Worm (Caenorhabditis elegans) whole organism, midembryonic: ENCODE data around the gene F22E5.9.
"Not testable (repeated sequence)": the region's sequence is repeated elsewhere in the genome, so short reads cannot be mapped to it uniquely, and the experiment has no call there.

Experiments
- T22C8.4 ChIP-seq: fragments of 200-800 bp; sonication (Bioruptor generic); IDR thresholded peaks from 2 replicates; pipeline ENCODE4 v1.3.6; 2022; ENCODE audit warnings: missing genetic modification characterization, missing compliant biosample characterization
- cog-1 ChIP-seq: sonication (generic microtip); optimal IDR thresholded peaks from 2 replicates; lab custom pipeline; 2016; ENCODE audit warnings: missing genetic modification characterization, missing compliant biosample characterization
- flt-1 ChIP-seq: fragments of 200-800 bp; sonication (Bioruptor generic); IDR thresholded peaks from 2 replicates; pipeline ENCODE4 v1.3.6; 2022; ENCODE audit warnings: missing genetic modification characterization, missing compliant biosample characterization
- klf-2 ChIP-seq: fragments of 200-800 bp; sonication (Bioruptor generic); conservative IDR thresholded peaks from 2 replicates; pipeline ENCODE4 v1.3.6; 2022; ENCODE audit warnings: missing genetic modification reagents, missing genetic modification characterization, missing compliant biosample characterization
- med-1 ChIP-seq: sonication (generic microtip); optimal IDR thresholded peaks from 2 replicates; lab custom pipeline; 2017; ENCODE audit warnings: missing genetic modification characterization, mild to moderate bottlenecking, missing compliant biosample characterization, antibody characterized with exemption, missing genetic modification reagents; ENCODE audit not compliant: insufficient read depth
- ref-1 ChIP-seq: fragments of 200-800 bp; sonication (Bioruptor generic); conservative IDR thresholded peaks from 2 replicates; pipeline ENCODE4 v1.3.6; 2022; ENCODE audit warnings: missing genetic modification reagents, missing genetic modification characterization, missing compliant biosample characterization
- tab-1 ChIP-seq: fragments of 200-800 bp; sonication (Bioruptor generic); IDR thresholded peaks from 2 replicates; pipeline ENCODE4 v1.3.6; 2022; ENCODE audit warnings: missing genetic modification characterization, missing compliant biosample characterization
- ztf-23 ChIP-seq: fragments of 200-800 bp; sonication (Bioruptor generic); IDR thresholded peaks from 2 replicates; pipeline ENCODE4 v1.3.6; 2022; ENCODE audit warnings: missing genetic modification reagents, missing genetic modification characterization, missing compliant biosample characterization
- ztf-29 ChIP-seq: fragments of 200-800 bp; sonication (Bioruptor generic); IDR thresholded peaks from 2 replicates; pipeline ENCODE4 v1.3.6; 2022; ENCODE audit warnings: missing genetic modification reagents, missing genetic modification characterization, missing compliant biosample characterization

F22E5.9 gene

ce11 chrII:2638062-2638461, at the start of gene F22E5.9:
Gene F22E5.9 (plus strand): TSS chrII:2638388.
- TF ChIP-seq klf-2 (GFP tag; lab: Robert Waterston, UW): no peak
- TF ChIP-seq tab-1 (GFP tag; lab: Robert Waterston, UW): no peak
- no peak for TF ChIP-seq ztf-23 (GFP tag; lab: Robert Waterston, UW)
- no peak for TF ChIP-seq med-1 (GFP tag; lab: Kevin White, UChicago)
- TF ChIP-seq T22C8.4 (GFP tag; lab: Robert Waterston, UW): no peak
- no peak for TF ChIP-seq ref-1 (GFP tag; lab: Robert Waterston, UW)
- no peak for TF ChIP-seq flt-1 (GFP tag; lab: Robert Waterston, UW)
- TF ChIP-seq cog-1 (tag; lab: Kevin White, UChicago): no peak
- TF ChIP-seq ztf-29 (GFP tag; lab: Robert Waterston, UW): no peak

DNA sequence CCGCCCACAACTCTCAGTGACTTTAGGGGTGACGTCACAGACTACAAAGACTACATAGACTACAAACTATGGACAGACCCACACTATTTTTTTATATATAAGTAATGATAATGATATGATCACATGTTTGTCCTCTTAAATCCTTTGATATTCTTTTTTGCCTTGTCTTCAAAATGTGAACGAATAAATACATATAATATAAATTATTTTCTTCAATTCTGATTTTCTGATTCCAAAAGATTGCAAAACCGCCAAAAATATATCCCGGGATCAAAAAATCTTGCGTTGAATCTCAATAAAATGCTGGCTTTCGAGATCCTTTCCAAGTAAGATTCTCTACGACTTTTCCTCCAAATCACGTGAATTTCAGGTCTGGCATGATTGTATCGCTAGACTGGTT, 38.0 kb upstream of the F22E5.9 start, which contains the start of gene F33H12.1:
TSS of gene F33H12.1 (plus strand) at position 301 of the 400 bp plus-strand sequence.
- not testable (repeated sequence) for TF ChIP-seq ztf-29 (GFP tag; lab: Robert Waterston, UW); med-1 (GFP tag; lab: Kevin White, UChicago); T22C8.4 (GFP tag; lab: Robert Waterston, UW)

ce11 chrII:2600931-2601330, 37.3 kb upstream of the F22E5.9 start:
- no peak for TF ChIP-seq ref-1 (GFP tag; lab: Robert Waterston, UW)
- TF ChIP-seq T22C8.4 (GFP tag; lab: Robert Waterston, UW): no peak
- no peak for TF ChIP-seq klf-2 (GFP tag; lab: Robert Waterston, UW)
- no peak for TF ChIP-seq ztf-23 (GFP tag; lab: Robert Waterston, UW)
- no peak for TF ChIP-seq cog-1 (tag; lab: Kevin White, UChicago)
- TF ChIP-seq tab-1 (GFP tag; lab: Robert Waterston, UW): no peak
- no peak for TF ChIP-seq flt-1 (GFP tag; lab: Robert Waterston, UW)
- no peak for TF ChIP-seq med-1 (GFP tag; lab: Kevin White, UChicago)
- TF ChIP-seq ztf-29 (GFP tag; lab: Robert Waterston, UW): no peak

DNA sequence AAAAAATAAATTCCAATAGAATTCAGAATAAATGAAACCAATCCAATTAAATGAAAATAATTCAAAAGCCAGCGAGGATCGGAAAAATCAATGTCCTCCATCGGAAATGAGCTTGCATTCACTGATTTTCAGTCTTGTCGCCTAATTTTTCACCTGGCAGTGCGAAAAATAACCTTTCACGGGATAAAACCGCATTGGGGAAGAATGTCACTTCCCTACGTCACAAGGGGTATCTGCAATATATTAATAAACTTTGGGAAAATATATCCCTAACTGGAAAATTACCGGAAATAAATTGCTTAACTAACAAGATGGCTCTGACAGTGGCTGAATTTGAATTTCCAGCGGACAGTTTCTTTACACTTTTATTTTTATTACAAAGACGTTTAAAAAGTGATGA, 32.9 kb upstream of the F22E5.9 start, which contains the start of gene sri-77:
TSS of gene sri-77 (minus strand) at position 101 of the 400 bp plus-strand sequence.
- TF ChIP-seq ztf-29 (GFP tag; lab: Robert Waterston, UW) (no peak), tab-1 (GFP tag; lab: Robert Waterston, UW) (no peak), klf-2 (GFP tag; lab: Robert Waterston, UW) (no peak), ref-1 (GFP tag; lab: Robert Waterston, UW) (no peak), T22C8.4 (GFP tag; lab: Robert Waterston, UW) (no peak), flt-1 (GFP tag; lab: Robert Waterston, UW) (no peak), ztf-23 (GFP tag; lab: Robert Waterston, UW) (no peak), med-1 (GFP tag; lab: Kevin White, UChicago) (no peak), cog-1 (tag; lab: Kevin White, UChicago) (no peak)

- TF ChIP-seq tab-1 (GFP tag; lab: Robert Waterston, UW) (no peak), flt-1 (GFP tag; lab: Robert Waterston, UW) (no peak), ref-1 (GFP tag; lab: Robert Waterston, UW) (no peak), ztf-29 (GFP tag; lab: Robert Waterston, UW) (no peak), T22C8.4 (GFP tag; lab: Robert Waterston, UW) (no peak), cog-1 (tag; lab: Kevin White, UChicago) (no peak)
Observed at ce11 chrII:2610202-2610912, 27.8 kb upstream of the F22E5.9 start, which contains the start of gene sri-38. Gene sri-38 (plus strand): TSS chrII:2610862.

- TF ChIP-seq ztf-29 (GFP tag; lab: Robert Waterston, UW) (peak; percentile 38; the same call in 1 of the 2 replicates), cog-1 (tag; lab: Kevin White, UChicago) (no peak)
Observed at ce11 chrII:2611009-2611408, 27.2 kb upstream of the F22E5.9 start.

- TF ChIP-seq med-1 (GFP tag; lab: Kevin White, UChicago); ztf-29 (GFP tag; lab: Robert Waterston, UW); ref-1 (GFP tag; lab: Robert Waterston, UW): not testable (repeated sequence)
Observed at ce11 chrII:2612278-2612677, 25.9 kb upstream of the F22E5.9 start, which contains the start of gene D2062.13. Gene D2062.13 (plus strand): TSS chrII:2612578.

DNA sequence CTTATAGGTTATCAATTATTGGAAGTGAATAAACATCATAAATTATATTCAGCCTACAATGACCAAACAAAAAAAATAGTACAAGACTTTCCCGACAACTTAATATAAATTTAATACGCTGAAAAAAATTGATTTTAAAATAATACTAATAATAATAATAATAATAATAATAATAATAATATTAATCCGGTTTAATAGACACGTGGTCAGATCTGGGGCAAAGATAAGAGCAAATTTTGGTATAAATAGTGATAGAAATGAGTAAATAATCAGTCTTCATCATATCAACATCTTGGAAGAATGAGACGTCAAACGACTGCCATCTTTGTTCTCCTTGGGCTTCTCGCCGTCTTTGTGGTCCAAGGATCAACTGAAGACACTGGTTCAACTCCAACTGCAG, 21.6 kb upstream of the F22E5.9 start, which contains the start of gene msrp-5:
TSS of gene msrp-5 (plus strand) at position 301 of the 400 bp plus-strand sequence.
- not testable (repeated sequence) for TF ChIP-seq tab-1 (GFP tag; lab: Robert Waterston, UW); cog-1 (tag; lab: Kevin White, UChicago); T22C8.4 (GFP tag; lab: Robert Waterston, UW)

DNA sequence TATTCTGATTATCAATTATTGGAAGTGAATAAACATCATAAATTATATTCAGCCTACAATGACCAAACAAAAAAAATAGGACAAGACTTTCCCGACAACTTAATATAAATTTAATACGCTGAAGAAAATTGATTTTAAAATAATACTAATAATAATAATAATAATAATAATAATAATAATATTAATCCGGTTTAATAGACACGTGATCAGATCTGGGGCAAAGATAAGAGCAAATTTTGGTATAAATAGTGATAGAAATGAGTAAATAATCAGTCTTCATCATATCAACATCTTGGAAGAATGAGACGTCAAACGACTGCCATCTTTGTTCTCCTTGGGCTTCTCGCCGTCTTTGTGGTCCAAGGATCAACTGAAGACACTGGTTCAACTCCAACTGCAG, 19.0 kb upstream of the F22E5.9 start, which contains the start of gene msrp-6:
TSS of gene msrp-6 (plus strand) at position 301 of the 400 bp plus-strand sequence.
- not testable (repeated sequence) for TF ChIP-seq ref-1 (GFP tag; lab: Robert Waterston, UW); ztf-23 (GFP tag; lab: Robert Waterston, UW); cog-1 (tag; lab: Kevin White, UChicago)

DNA sequence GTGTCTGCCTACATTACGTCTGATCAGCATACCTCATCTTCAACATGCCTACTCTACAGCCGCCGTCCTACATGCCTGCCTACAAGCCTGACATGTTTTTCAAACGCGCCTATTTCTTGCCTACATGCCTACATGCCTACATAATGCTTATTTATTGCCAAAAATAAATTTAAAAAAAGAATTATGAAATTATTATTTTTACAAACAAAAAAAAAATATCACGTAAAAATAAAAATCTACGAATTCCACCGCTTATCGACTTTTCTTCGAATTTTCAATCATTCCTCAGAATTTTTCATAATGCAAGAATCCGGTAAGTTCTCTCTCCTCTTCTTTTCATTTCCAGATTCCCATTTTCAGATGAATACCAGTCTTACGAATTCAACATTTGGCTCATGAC, 15.7 kb upstream of the F22E5.9 start, which contains the start of gene D2062.5:
TSS of gene D2062.5 (plus strand) at position 301 of the 400 bp plus-strand sequence.
- TF ChIP-seq tab-1 (GFP tag; lab: Robert Waterston, UW) (no peak), flt-1 (GFP tag; lab: Robert Waterston, UW) (no peak), ztf-29 (GFP tag; lab: Robert Waterston, UW) (no peak), med-1 (GFP tag; lab: Kevin White, UChicago) (no peak), T22C8.4 (GFP tag; lab: Robert Waterston, UW) (no peak), cog-1 (tag; lab: Kevin White, UChicago) (no peak), ref-1 (GFP tag; lab: Robert Waterston, UW) (no peak)
